Worm (Caenorhabditis elegans) whole organism, young adult: Measurements from ENCODE around the gene T23F2.3.

ENCODE experiments used
- C06A6.2 ChIP-seq: fragments of 200-800 bp; sonication (Bioruptor generic); conservative IDR thresholded peaks from 2 replicates; pipeline ENCODE4 v1.3.6; 2022; ENCODE audit warnings: missing genetic modification characterization, missing compliant biosample characterization
- F23B12.7 ChIP-seq: sonication (generic microtip); optimal IDR thresholded peaks from 2 replicates; lab custom pipeline; 2017; ENCODE audit warnings: missing genetic modification characterization, mild to moderate bottlenecking, missing compliant biosample characterization, antibody characterized with exemption, moderate library complexity; ENCODE audit not compliant: insufficient read depth
- nfya-1 ChIP-seq: sonication (generic microtip); optimal IDR thresholded peaks from 2 replicates; lab custom pipeline; 2017; ENCODE audit warnings: antibody characterized with exemption, missing compliant biosample characterization, missing genetic modification characterization, borderline replicate concordance; ENCODE audit not compliant: insufficient read depth
- snpc-4 ChIP-seq, 5 experiments: fragments of 150-350 bp in 1 of 5; sonication (generic microtip) in 4 of 5; optimal IDR thresholded peaks; 2 replicates each; lab custom pipeline; 2014 to 2018; ENCODE audit warnings: missing genetic modification characterization in 5 of 5, missing biosample characterization in 3 of 5, antibody characterized with exemption in 2 of 5, mild to moderate bottlenecking in 2 of 5, missing compliant biosample characterization in 2 of 5, missing genotype in 2 of 5, moderate library complexity in 2 of 5, missing genetic modification reagents in 1 of 5

DNA sequence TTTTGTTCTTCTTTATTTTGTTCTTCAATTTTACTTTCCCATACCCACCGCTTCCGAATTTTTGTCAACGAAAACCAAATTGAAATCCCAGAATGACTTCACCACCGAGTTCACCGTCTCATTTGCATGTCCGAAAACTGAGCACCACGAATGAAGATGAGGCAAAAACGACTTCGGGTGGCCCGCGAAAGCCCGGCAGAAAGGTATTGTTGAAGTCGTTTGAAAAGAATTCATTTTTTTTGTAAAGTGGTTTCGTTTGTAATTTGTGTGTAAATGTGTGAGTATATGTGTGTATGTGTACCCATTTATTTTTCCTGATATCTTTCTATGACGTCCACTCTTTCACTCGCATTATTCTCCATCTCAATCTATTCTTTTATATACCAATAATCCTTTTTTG, 45.8 kb upstream of the T23F2.3 start, which contains the start of gene C38C5.1:
- TF ChIP-seq F23B12.7 (no peak), C06A6.2 (GFP tag; lab: Robert Waterston, UW) (no peak), nfya-1 (no peak), snpc-4 (GFP tag; optimal IDR thresholded peaks at IDR 0.05; lab: Kevin White, UChicago) (no peak), snpc-4 (tag; optimal IDR thresholded peaks at IDR 0.05; lab: Kevin White, UChicago) (no peak)
